Fruit fly (Drosophila melanogaster) S2 (cell line): ENCODE data around the gene Ccdc39.

Experiments used
- CG8478 ChIP-seq: fragments of >200 bp; optimal IDR thresholded peaks from 2 replicates; lab custom pipeline; 2018
- CTCF ChIP-seq, 2 experiments: fragments of >200 bp; optimal IDR thresholded peaks; 2 replicates each; lab custom pipeline; 2018

DNA sequence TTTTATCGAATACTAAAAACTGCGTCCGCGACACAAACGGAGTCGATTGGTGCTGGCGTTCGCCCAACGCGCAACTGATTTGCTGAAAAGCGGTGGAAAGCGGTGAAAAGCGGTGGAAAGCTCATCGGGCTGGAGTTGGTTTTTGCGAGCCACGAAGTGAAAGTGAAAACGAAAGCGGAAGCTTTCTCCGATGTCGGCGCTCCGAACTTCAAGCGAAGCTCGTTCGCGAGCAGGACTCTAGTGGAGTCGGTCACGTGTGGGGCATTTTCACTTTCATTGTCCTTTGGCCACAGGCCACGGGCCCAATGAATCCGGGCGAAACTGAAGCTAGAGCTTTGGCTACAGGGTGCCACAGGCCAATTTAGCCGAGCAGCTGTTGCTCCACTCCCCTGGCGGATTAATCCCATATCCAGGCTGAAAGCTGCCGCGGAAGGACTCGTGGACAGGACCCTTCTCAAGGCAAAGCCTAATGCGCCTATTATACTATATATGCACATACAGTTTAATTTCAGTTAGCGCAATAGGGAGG is 15.7 kb downstream of the Ccdc39 start:
- TF ChIP-seq CG8478 (lab: Kevin White, UChicago): no peak
- no peak for TF ChIP-seq CTCF (optimal IDR thresholded peaks at IDR 0.05; lab: Kevin White, UChicago)
